Fruit fly (Drosophila melanogaster) whole organism, adult: ENCODE measurements around the gene Moe.

Experiments used
- CG11617 ChIP-seq: fragments of 200-800 bp; sonication (Bioruptor generic); optimal IDR thresholded peaks from 2 replicates; lab custom pipeline; 2017; ENCODE audit warnings: mild to moderate bottlenecking, missing biosample characterization, missing genetic modification reagents, missing genetic modification characterization
- CG12768 ChIP-seq: fragments of 200-800 bp; sonication (Bioruptor generic); optimal IDR thresholded peaks from 2 replicates; lab custom pipeline; 2017; ENCODE audit warnings: missing biosample characterization, missing genetic modification characterization, mild to moderate bottlenecking, moderate library complexity, missing genetic modification reagents
- CG1620 ChIP-seq: fragments of 200-800 bp; sonication (Bioruptor generic); optimal IDR thresholded peaks from 2 replicates; lab custom pipeline; 2016; ENCODE audit warnings: missing biosample characterization, missing genetic modification characterization
- CG33017 ChIP-seq: fragments of 200-800 bp; sonication (Bioruptor generic); optimal IDR thresholded peaks from 2 replicates; lab custom pipeline; 2018; ENCODE audit warnings: missing biosample characterization, mild to moderate bottlenecking, missing genetic modification characterization, moderate library complexity
- CG7101 ChIP-seq: fragments of 200-800 bp; sonication (Bioruptor generic); optimal IDR thresholded peaks from 2 replicates; lab custom pipeline; 2018; ENCODE audit warnings: missing biosample characterization, mild to moderate bottlenecking, missing genetic modification characterization, moderate library complexity
- Clk ChIP-seq: fragments of 200-800 bp; sonication (Bioruptor generic); optimal IDR thresholded peaks from 2 replicates; lab custom pipeline; 2017; ENCODE audit warnings: missing biosample characterization, missing genetic modification characterization
- Crg-1 ChIP-seq: fragments of 200-800 bp; sonication (Bioruptor generic); optimal IDR thresholded peaks from 2 replicates; lab custom pipeline; 2016; ENCODE audit warnings: missing biosample characterization, missing genetic modification characterization
- Mnt ChIP-seq: fragments of 200-800 bp; sonication (Bioruptor generic); optimal IDR thresholded peaks from 2 replicates; lab custom pipeline; 2016; ENCODE audit warnings: missing biosample characterization, mild to moderate bottlenecking, missing genetic modification characterization
- bab1 ChIP-seq: fragments of 200-800 bp; sonication (Bioruptor generic); optimal IDR thresholded peaks from 3 replicates; lab custom pipeline; 2019; ENCODE audit warnings: missing biosample characterization, mild to moderate bottlenecking, missing genetic modification characterization, moderate library complexity
- cic ChIP-seq: fragments of 200-800 bp; sonication (Bioruptor generic); optimal IDR thresholded peaks from 2 replicates; lab custom pipeline; 2017; ENCODE audit warnings: missing biosample characterization, mild to moderate bottlenecking, missing genetic modification characterization, moderate library complexity
- cnc ChIP-seq, 2 experiments: fragments of >200 bp; optimal IDR thresholded peaks; 2 replicates each; lab custom pipeline; 2017
- ovo ChIP-seq: fragments of 200-800 bp; sonication (Bioruptor generic); optimal IDR thresholded peaks from 2 replicates; lab custom pipeline; 2016; ENCODE audit warnings: missing biosample characterization, missing genetic modification characterization
- pad ChIP-seq: fragments of 200-800 bp; sonication (Bioruptor generic); optimal IDR thresholded peaks from 3 replicates; lab custom pipeline; 2017; ENCODE audit warnings: missing biosample characterization, missing genetic modification characterization, mild to moderate bottlenecking, moderate library complexity, missing genetic modification reagents

DNA sequence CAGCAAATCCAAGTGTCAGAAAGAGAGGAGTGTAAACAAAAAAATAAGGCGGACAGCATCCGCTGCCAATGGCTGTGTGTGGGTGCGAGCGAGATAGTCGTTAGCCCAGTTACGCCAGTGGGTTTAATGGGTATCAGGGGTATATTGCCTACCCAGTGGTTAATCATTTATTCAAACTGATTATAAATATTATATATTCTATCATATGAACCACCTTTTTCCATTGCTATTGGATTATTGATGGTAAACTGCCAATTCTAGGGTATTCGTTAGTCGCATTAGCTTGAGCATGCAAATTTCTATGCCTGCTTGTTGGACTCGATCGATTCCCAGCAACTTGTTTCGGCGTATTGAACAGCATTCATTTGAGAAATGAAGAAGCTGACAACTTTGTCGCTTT, 2.1 kb downstream of the Moe start:
- TF ChIP-seq Clk (GFP tag; lab: Kevin White, UChicago) (peak; percentile 44), pad (GFP tag; lab: Kevin White, UChicago) (peak; percentile 72), ovo (GFP tag; lab: Kevin White, UChicago) (peak; percentile 16), Mnt (GFP tag; lab: Kevin White, UChicago) (no peak), CG11617 (GFP tag; lab: Kevin White, UChicago) (peak; percentile 23), CG1620 (no peak), cnc (optimal IDR thresholded peaks at IDR 0.05; lab: Kevin White, UChicago) (no peak), CG12768 (GFP tag; lab: Kevin White, UChicago) (peak; percentile 67), Crg-1 (GFP tag; lab: Kevin White, UChicago) (peak; percentile 30), CG7101 (tag; lab: Kevin White, UChicago) (peak; percentile 89), bab1 (GFP tag; lab: Kevin White, UChicago) (peak; percentile 91), cic (no peak), CG33017 (tag; lab: Kevin White, UChicago) (peak; percentile 77)
